Worm (Caenorhabditis elegans): Measurements from ENCODE around the gene ostf-4.
A peak's percentile ranks its signal among the peaks of the same experiment; 100 is the strongest.

ostf-4 gene

ce11 chrIII:10270778-10271307 lies 47.5 kb downstream of the ostf-4 start, which contains the start of gene cnk-1:
Gene cnk-1, plus strand, starts transcription at chrIII:10271257.
- TF ChIP-seq lsy-2 (tag; optimal IDR thresholded peaks at IDR 0.05) (peak; percentile 63 to 84), ceh-82 (tag; optimal IDR thresholded peaks at IDR 0.05) (no peak), mab-5 (tag; optimal IDR thresholded peaks at IDR 0.05) (peak; percentile 8), alr-1 (tag; optimal IDR thresholded peaks at IDR 0.05) (no peak), unc-55 (GFP tag; optimal IDR thresholded peaks at IDR 0.05) (peak; percentile 80), nhr-77 (tag; optimal IDR thresholded peaks at IDR 0.05) (no peak), gmeb-1 (tag; optimal IDR thresholded peaks at IDR 0.05) (peak; percentile 71), egl-27 (tag; optimal IDR thresholded peaks at IDR 0.05) (no peak), ZK546.5 (tag; optimal IDR thresholded peaks at IDR 0.05) (no peak), nhr-129 (tag; optimal IDR thresholded peaks at IDR 0.05) (peak; percentile 59), unc-39 (tag; optimal IDR thresholded peaks at IDR 0.05) (no peak), peb-1 (tag; optimal IDR thresholded peaks at IDR 0.05) (no peak), nhr-25 (tag; optimal IDR thresholded peaks at IDR 0.05) (peak; percentile 56), unc-62 (GFP tag; optimal IDR thresholded peaks at IDR 0.05) (no peak), snpc-4 (tag; optimal IDR thresholded peaks at IDR 0.05) (no peak), blmp-1 (tag; optimal IDR thresholded peaks at IDR 0.05; ENCODE audit: insufficient read depth) (no peak), lin-11 (tag; optimal IDR thresholded peaks at IDR 0.05) (no peak), skn-1 (tag; optimal IDR thresholded peaks at IDR 0.05) (no peak), nhr-21 (tag; optimal IDR thresholded peaks at IDR 0.05) (peak; percentile 36), dmd-4 (tag; optimal IDR thresholded peaks at IDR 0.05) (no peak), mdl-1 (tag; optimal IDR thresholded peaks at IDR 0.05) (peak in 1 of 2 experiments; percentile 24), nhr-11 (tag; optimal IDR thresholded peaks at IDR 0.05) (no peak), mbf-1 (tag; optimal IDR thresholded peaks at IDR 0.05) (no peak), ama-1 (optimal IDR thresholded peaks at IDR 0.05) (no peak), aly-2 (tag; optimal IDR thresholded peaks at IDR 0.05) (no peak), nhr-23 (tag; optimal IDR thresholded peaks at IDR 0.05) (no peak), Y55F3AM.14 (GFP tag; optimal IDR thresholded peaks at IDR 0.05) (no peak), nhr-10 (tag; optimal IDR thresholded peaks at IDR 0.05) (no peak), lin-39 (tag; optimal IDR thresholded peaks at IDR 0.05) (no peak), crh-2 (tag; optimal IDR thresholded peaks at IDR 0.05) (peak; percentile 73), F13H6.1 (tag; optimal IDR thresholded peaks at IDR 0.05) (peak; percentile 81), ceh-16 (tag; optimal IDR thresholded peaks at IDR 0.05) (no peak), elt-3 (tag; optimal IDR thresholded peaks at IDR 0.05) (no peak), lin-13 (GFP tag; optimal IDR thresholded peaks at IDR 0.05) (peak; percentile 57), fos-1 (tag; optimal IDR thresholded peaks at IDR 0.05) (peak; percentile 13), sma-3 (GFP tag; optimal IDR thresholded peaks at IDR 0.05) (peak; percentile 82), sma-9 (GFP tag; optimal IDR thresholded peaks at IDR 0.05) (peak; percentile 74), sma-9 (tag; optimal IDR thresholded peaks at IDR 0.05) (no peak), ztf-11 (tag; optimal IDR thresholded peaks at IDR 0.05) (no peak), nhr-6 (tag; optimal IDR thresholded peaks at IDR 0.05) (no peak), R02D3.7 (tag; optimal IDR thresholded peaks at IDR 0.05) (peak; percentile 48), sem-4 (tag; optimal IDR thresholded peaks at IDR 0.05) (peak; percentile 13), ztf-1 (GFP tag; conservative IDR thresholded peaks at IDR 0.05) (no peak), nhr-237 (tag; optimal IDR thresholded peaks at IDR 0.05) (no peak), C34F6.9 (tag; optimal IDR thresholded peaks at IDR 0.05) (peak; percentile 62), nhr-12 (tag; optimal IDR thresholded peaks at IDR 0.05) (no peak), elt-1 (tag; optimal IDR thresholded peaks at IDR 0.05) (no peak), ztf-4 (tag; optimal IDR thresholded peaks at IDR 0.05) (no peak), zag-1 (tag; optimal IDR thresholded peaks at IDR 0.05) (no peak)

Measured in whole organism, L2 larva.